Fruit fly (Drosophila melanogaster): ENCODE data around the gene OXA1L.

OXA1L gene

dm6 chr3L:10858569-10858968 is 27.7 kb downstream of the OXA1L start (continued):
- peak; percentile 5 for TF ChIP-seq Blimp-1 (GFP tag; optimal IDR thresholded peaks at IDR 0.05)
- no peak for TF ChIP-seq C15 (GFP tag; IDR thresholded peaks at IDR 0.05)
- no peak for TF ChIP-seq sim (GFP tag; IDR thresholded peaks at IDR 0.05)
- no peak for TF ChIP-seq ewg (GFP tag; optimal IDR thresholded peaks at IDR 0.05)
- no peak for TF ChIP-seq CG1792 (GFP tag; optimal IDR thresholded peaks at IDR 0.05)
- no peak for TF ChIP-seq sr (GFP tag; IDR thresholded peaks at IDR 0.05)
- TF ChIP-seq stc (GFP tag; IDR thresholded peaks at IDR 0.05), result no peak
- no peak for TF ChIP-seq CG11695 (GFP tag; IDR thresholded peaks at IDR 0.05)
- no peak for TF ChIP-seq BEAF-32 (GFP tag; optimal IDR thresholded peaks at IDR 0.05)
- TF ChIP-seq dysf (GFP tag; IDR thresholded peaks at IDR 0.05), result no peak
- TF ChIP-seq Fer3 (tag; optimal IDR thresholded peaks at IDR 0.05), result no peak
- peak; percentile 51; the same call in 1 of the 3 replicates for TF ChIP-seq ci (GFP tag; IDR thresholded peaks at IDR 0.05)
- TF ChIP-seq sob (GFP tag; IDR thresholded peaks at IDR 0.05), result no peak
- no peak for TF ChIP-seq Hsf (GFP tag; optimal IDR thresholded peaks at IDR 0.05)
- no peak for TF ChIP-seq chinmo (GFP tag; IDR thresholded peaks at IDR 0.05; ENCODE audit: partially characterized antibody)
- no peak for TF ChIP-seq pzg (GFP tag; optimal IDR thresholded peaks at IDR 0.05)
- TF ChIP-seq CG2129 (GFP tag; IDR thresholded peaks at IDR 0.05; ENCODE audit: partially characterized antibody), result no peak
- TF ChIP-seq CG32767 (GFP tag; IDR thresholded peaks at IDR 0.05), result no peak
- no peak for TF ChIP-seq unc-4 (GFP tag; IDR thresholded peaks at IDR 0.05; ENCODE audit: partially characterized antibody)
- no peak for TF ChIP-seq CG18476 (GFP tag; optimal IDR thresholded peaks at IDR 0.05)
- TF ChIP-seq CG31441 (GFP tag; IDR thresholded peaks at IDR 0.05), result 0 out of 2 replicates have a peak, but pooled peaks have one; percentile 11
- TF ChIP-seq Atf-2 (GFP tag; optimal IDR thresholded peaks at IDR 0.05), result peak; percentile 3
- peak; percentile 47 for TF ChIP-seq Asciz (GFP tag; optimal IDR thresholded peaks at IDR 0.05)
- no peak for TF ChIP-seq CG11247 (GFP tag; IDR thresholded peaks at IDR 0.05)
- no peak for TF ChIP-seq sna (GFP tag; IDR thresholded peaks at IDR 0.05; ENCODE audit: partially characterized antibody)
- TF ChIP-seq CG2199 (GFP tag; IDR thresholded peaks at IDR 0.05), result peak; percentile 47; the same call in 2 of the 3 replicates
- TF ChIP-seq Dp (GFP tag; optimal IDR thresholded peaks at IDR 0.05), result no peak
- TF ChIP-seq lola (GFP tag; optimal IDR thresholded peaks at IDR 0.05), result peak in 1 of 3 experiments; percentile 38
- no peak for TF ChIP-seq al (GFP tag; IDR thresholded peaks at IDR 0.05)
- TF ChIP-seq CG4820 (GFP tag; optimal IDR thresholded peaks at IDR 0.05), result no peak
- peak; percentile 1 for TF ChIP-seq CG12104 (GFP tag; optimal IDR thresholded peaks at IDR 0.05)
- no peak for TF ChIP-seq CG16815 (GFP tag; optimal IDR thresholded peaks at IDR 0.05)
- TF ChIP-seq Dref (GFP tag; IDR thresholded peaks at IDR 0.05), result no peak
- no peak for TF ChIP-seq CG11696 (GFP tag; IDR thresholded peaks at IDR 0.05)
- TF ChIP-seq CG10209 (GFP tag; optimal IDR thresholded peaks at IDR 0.05), result peak; percentile 18
- no peak for TF ChIP-seq Ptx1 (GFP tag; IDR thresholded peaks at IDR 0.05)
- TF ChIP-seq CG9797 (GFP tag; optimal IDR thresholded peaks at IDR 0.05), result no peak
- TF ChIP-seq pum (GFP tag; optimal IDR thresholded peaks at IDR 0.05), result no peak
- TF ChIP-seq jing (GFP tag; optimal IDR thresholded peaks at IDR 0.05), result no peak
- TF ChIP-seq HHEX (GFP tag; optimal IDR thresholded peaks at IDR 0.05), result peak; percentile 15
- no peak for TF ChIP-seq CG9437 (GFP tag; optimal IDR thresholded peaks at IDR 0.05)
- peak; percentile 0 for TF ChIP-seq psq (GFP tag; optimal IDR thresholded peaks at IDR 0.05)
- no peak for TF ChIP-seq CG2120 (GFP tag; optimal IDR thresholded peaks at IDR 0.05)
- no peak for TF ChIP-seq eve (GFP tag; optimal IDR thresholded peaks at IDR 0.05)
- no peak for TF ChIP-seq CG12659 (GFP tag; optimal IDR thresholded peaks at IDR 0.05)
- TF ChIP-seq otp (GFP tag; IDR thresholded peaks at IDR 0.05), result no peak
- peak; percentile 54 for TF ChIP-seq Jarid2 (GFP tag; optimal IDR thresholded peaks at IDR 0.05)
- TF ChIP-seq Sox102F (GFP tag; optimal IDR thresholded peaks at IDR 0.05), result no peak
- TF ChIP-seq CG3163 (GFP tag; optimal IDR thresholded peaks at IDR 0.05), result peak; percentile 2
- no peak for TF ChIP-seq CG17359 (tag; optimal IDR thresholded peaks at IDR 0.05)
- TF ChIP-seq HLHmδ (GFP tag; optimal IDR thresholded peaks at IDR 0.05), result no peak
